Worm (Caenorhabditis elegans) whole organism, young adult: Measurements from ENCODE around the gene srd-36.

ENCODE experiments used
- B0035.1 ChIP-seq: sonication (generic microtip); optimal IDR thresholded peaks from 2 replicates; lab custom pipeline; 2016; ENCODE audit warnings: missing genetic modification characterization, mild to moderate bottlenecking, missing compliant biosample characterization, missing genotype, missing genetic modification reagents
- B0261.1 ChIP-seq: sonication (generic microtip); optimal IDR thresholded peaks from 2 replicates; lab custom pipeline; 2016; ENCODE audit warnings: mild to moderate bottlenecking, missing genetic modification characterization, moderate library complexity, missing compliant biosample characterization
- B0336.3 ChIP-seq: fragments of 200-800 bp; sonication (Bioruptor generic); IDR thresholded peaks from 2 replicates; pipeline ENCODE4 v1.3.6; 2022; ENCODE audit warnings: missing genetic modification characterization, missing compliant biosample characterization
- C06A6.2 ChIP-seq: fragments of 200-800 bp; sonication (Bioruptor generic); conservative IDR thresholded peaks from 2 replicates; pipeline ENCODE4 v1.3.6; 2022; ENCODE audit warnings: missing genetic modification characterization, missing compliant biosample characterization
- C17E4.6 ChIP-seq: fragments of 200-800 bp; sonication (Bioruptor generic); IDR thresholded peaks from 2 replicates; pipeline ENCODE4 v1.3.6; 2022; ENCODE audit warnings: missing genetic modification reagents, missing genetic modification characterization, missing compliant biosample characterization
- D2030.7 ChIP-seq: fragments of 200-800 bp; sonication (Bioruptor generic); IDR thresholded peaks from 2 replicates; pipeline ENCODE4 v1.3.6; 2022; ENCODE audit warnings: missing genetic modification reagents, missing genetic modification characterization, missing compliant biosample characterization
- F33H1.4 ChIP-seq: fragments of 200-800 bp; sonication (Bioruptor generic); IDR thresholded peaks from 2 replicates; pipeline ENCODE4 v1.3.6; 2022; ENCODE audit warnings: missing genetic modification reagents, missing genetic modification characterization, missing compliant biosample characterization
- F39B2.1 ChIP-seq: fragments of 200-800 bp; sonication (Bioruptor generic); IDR thresholded peaks from 2 replicates; pipeline ENCODE4 v1.3.6; 2022; ENCODE audit warnings: missing genetic modification reagents, missing genetic modification characterization, missing compliant biosample characterization
- F52B5.7 ChIP-seq: sonication (generic microtip); optimal IDR thresholded peaks from 2 replicates; lab custom pipeline; 2016; ENCODE audit warnings: mild to moderate bottlenecking, missing genetic modification characterization, missing compliant biosample characterization
- F55B11.4 ChIP-seq: sonication (generic microtip); optimal IDR thresholded peaks from 2 replicates; lab custom pipeline; 2016; ENCODE audit warnings: missing compliant biosample characterization, missing genetic modification characterization, borderline replicate concordance; ENCODE audit not compliant: insufficient read depth
- T07F8.4 ChIP-seq: sonication (generic microtip); optimal IDR thresholded peaks from 2 replicates; lab custom pipeline; 2016; ENCODE audit warnings: mild to moderate bottlenecking, missing genetic modification characterization, moderate library complexity, missing compliant biosample characterization
- Y53F4B.3 ChIP-seq: fragments of 200-800 bp; sonication (Bioruptor generic); IDR thresholded peaks from 2 replicates; pipeline ENCODE4 v1.3.6; 2022; ENCODE audit warnings: missing genetic modification reagents, missing genetic modification characterization, missing compliant biosample characterization
- Y56A3A.18 ChIP-seq: fragments of 200-800 bp; sonication (Bioruptor generic); IDR thresholded peaks from 2 replicates; pipeline ENCODE4 v1.3.6; 2022; ENCODE audit warnings: missing genetic modification reagents, missing genetic modification characterization, missing compliant biosample characterization
- Y67H2A.10 ChIP-seq: fragments of 200-800 bp; sonication (Bioruptor generic); conservative IDR thresholded peaks from 2 replicates; pipeline ENCODE4 v1.3.6; 2022; ENCODE audit warnings: missing genetic modification reagents, missing genetic modification characterization, missing compliant biosample characterization
- Y79H2A.3 ChIP-seq: fragments of 200-800 bp; sonication (Bioruptor generic); conservative IDR thresholded peaks from 2 replicates; pipeline ENCODE4 v1.3.6; 2022; ENCODE audit warnings: missing genetic modification reagents, missing genetic modification characterization, missing compliant biosample characterization
- Y95B8A.8 ChIP-seq: fragments of 200-800 bp; sonication (Bioruptor generic); IDR thresholded peaks from 2 replicates; pipeline ENCODE4 v1.3.6; 2022; ENCODE audit warnings: missing genetic modification reagents, missing genetic modification characterization, missing compliant biosample characterization
- ZK185.1 ChIP-seq: sonication (generic microtip); optimal IDR thresholded peaks from 2 replicates; lab custom pipeline; 2016; ENCODE audit warnings: mild to moderate bottlenecking, missing genetic modification characterization, missing compliant biosample characterization; ENCODE audit not compliant: poor library complexity, severe bottlenecking
- akir-1 ChIP-seq: fragments of 200-800 bp; sonication (Bioruptor generic); optimal IDR thresholded peaks from 2 replicates; lab custom pipeline; 2018; ENCODE audit warnings: mild to moderate bottlenecking, missing genetic modification characterization, moderate library complexity, missing compliant biosample characterization
- attf-3 ChIP-seq: fragments of 200-800 bp; sonication (Bioruptor generic); conservative IDR thresholded peaks from 2 replicates; pipeline ENCODE4 v1.3.6; 2022; ENCODE audit warnings: missing genetic modification reagents, missing genetic modification characterization, missing compliant biosample characterization
- bed-1 ChIP-seq: fragments of 200-800 bp; sonication (Bioruptor generic); IDR thresholded peaks from 2 replicates; pipeline ENCODE4 v1.3.6; 2022; ENCODE audit warnings: missing genetic modification reagents, missing genetic modification characterization, missing compliant biosample characterization
- cebp-1 ChIP-seq, 2 experiments: fragments of 200-800 bp in 1 of 2; sonication (Bioruptor generic) in 1 of 2; sonication (generic microtip) in 1 of 2; IDR thresholded peaks in 1 of 2; optimal IDR thresholded peaks in 1 of 2; 2 replicates each; pipeline versions ENCODE4 v1.3.6 to Lab custom; 2017 to 2022; ENCODE audit warnings: missing compliant biosample characterization in 2 of 2, missing genetic modification characterization in 2 of 2, mild to moderate bottlenecking in 1 of 2, missing genetic modification reagents in 1 of 2, moderate library complexity in 1 of 2
- ceh-27 ChIP-seq: fragments of 200-800 bp; sonication (Bioruptor generic); optimal IDR thresholded peaks from 2 replicates; lab custom pipeline; 2018; ENCODE audit warnings: mild to moderate bottlenecking, missing genetic modification characterization, moderate library complexity, missing compliant biosample characterization
- ceh-79 ChIP-seq: sonication (generic microtip); optimal IDR thresholded peaks from 2 replicates; lab custom pipeline; 2017; ENCODE audit warnings: mild to moderate bottlenecking, missing genetic modification characterization, missing compliant biosample characterization
- chd-7 ChIP-seq: sonication (generic microtip); optimal IDR thresholded peaks from 2 replicates; lab custom pipeline; 2016; ENCODE audit warnings: mild to moderate bottlenecking, missing genetic modification characterization, moderate library complexity, missing compliant biosample characterization
- dpff-1 ChIP-seq: sonication (generic microtip); optimal IDR thresholded peaks from 2 replicates; lab custom pipeline; 2017; ENCODE audit warnings: mild to moderate bottlenecking, missing genetic modification characterization, missing compliant biosample characterization
- efl-1 ChIP-seq: fragments of 150-350 bp; optimal IDR thresholded peaks from 2 replicates; lab custom pipeline; 2014; ENCODE audit warnings: missing biosample characterization, missing genetic modification reagents, missing genetic modification characterization
- egrh-3 ChIP-seq: fragments of 200-800 bp; sonication (Bioruptor generic); IDR thresholded peaks from 2 replicates; pipeline ENCODE4 v1.3.6; 2022; ENCODE audit warnings: missing genetic modification reagents, missing genetic modification characterization, missing compliant biosample characterization
- fkh-3 ChIP-seq: sonication (generic microtip); optimal IDR thresholded peaks from 2 replicates; lab custom pipeline; 2016; ENCODE audit warnings: mild to moderate bottlenecking, missing genetic modification characterization, missing compliant biosample characterization
- gei-17 ChIP-seq: fragments of 200-800 bp; sonication (Bioruptor generic); optimal IDR thresholded peaks from 2 replicates; lab custom pipeline; 2018; ENCODE audit warnings: mild to moderate bottlenecking, missing genetic modification characterization, missing compliant biosample characterization
- him-1 ChIP-seq: sonication (generic microtip); optimal IDR thresholded peaks from 2 replicates; lab custom pipeline; 2016; ENCODE audit warnings: missing genotype, missing genetic modification reagents, missing genetic modification characterization, missing compliant biosample characterization
- hmg-1.2 ChIP-seq: fragments of 200-800 bp; sonication (Bioruptor generic); IDR thresholded peaks from 2 replicates; pipeline ENCODE4 v1.3.6; 2022; ENCODE audit warnings: missing genetic modification reagents, missing genetic modification characterization, missing compliant biosample characterization
- hmg-20 ChIP-seq: fragments of 200-800 bp; sonication (Bioruptor generic); IDR thresholded peaks from 2 replicates; pipeline ENCODE4 v1.3.6; 2022; ENCODE audit warnings: missing genetic modification reagents, missing genetic modification characterization, missing compliant biosample characterization
- lag-1 ChIP-seq: fragments of 200-800 bp; sonication (Bioruptor generic); IDR thresholded peaks from 2 replicates; pipeline ENCODE4 v1.3.6; 2022; ENCODE audit warnings: missing genetic modification reagents, missing genetic modification characterization, missing compliant biosample characterization
- lin-40 ChIP-seq: sonication (generic microtip); optimal IDR thresholded peaks from 2 replicates; lab custom pipeline; 2016; ENCODE audit warnings: missing genetic modification characterization, mild to moderate bottlenecking, missing compliant biosample characterization, missing genotype, missing genetic modification reagents
- lin-54 ChIP-seq: fragments of 200-800 bp; sonication (Bioruptor generic); optimal IDR thresholded peaks from 2 replicates; lab custom pipeline; 2018; ENCODE audit warnings: mild to moderate bottlenecking, missing genetic modification characterization, missing compliant biosample characterization
- madf-3 ChIP-seq: fragments of 200-800 bp; sonication (Bioruptor generic); IDR thresholded peaks from 2 replicates; pipeline ENCODE4 v1.3.6; 2022; ENCODE audit warnings: missing genetic modification reagents, missing genetic modification characterization, missing compliant biosample characterization
- mel-28 ChIP-seq: sonication (generic microtip); optimal IDR thresholded peaks from 2 replicates; lab custom pipeline; 2016; ENCODE audit warnings: borderline replicate concordance, mild to moderate bottlenecking, missing genetic modification characterization, missing compliant biosample characterization
- nhr-179 ChIP-seq: sonication (generic microtip); optimal IDR thresholded peaks from 2 replicates; lab custom pipeline; 2016; ENCODE audit warnings: mild to moderate bottlenecking, missing genetic modification characterization, missing compliant biosample characterization
- repo-1 ChIP-seq: sonication (generic microtip); optimal IDR thresholded peaks from 2 replicates; lab custom pipeline; 2017; ENCODE audit warnings: mild to moderate bottlenecking, missing genetic modification characterization, missing compliant biosample characterization
- rpc-1 ChIP-seq, 2 experiments: fragments of 150-350 bp in 1 of 2; sonication (generic microtip) in 1 of 2; optimal IDR thresholded peaks; 2 replicates each; lab custom pipeline; 2014 to 2018; ENCODE audit warnings: missing biosample characterization in 1 of 2, missing genetic modification characterization in 1 of 2, missing genetic modification reagents in 1 of 2, missing genotype in 1 of 2
- sea-2 ChIP-seq: fragments of 200-800 bp; sonication (Bioruptor generic); IDR thresholded peaks from 2 replicates; pipeline ENCODE4 v1.3.6; 2022; ENCODE audit warnings: missing genetic modification characterization, missing compliant biosample characterization
- snpc-4 ChIP-seq, 5 experiments: fragments of 150-350 bp in 1 of 5; sonication (generic microtip) in 4 of 5; optimal IDR thresholded peaks; 2 replicates each; lab custom pipeline; 2014 to 2018; ENCODE audit warnings: missing genetic modification characterization in 5 of 5, missing biosample characterization in 3 of 5, antibody characterized with exemption in 2 of 5, mild to moderate bottlenecking in 2 of 5, missing compliant biosample characterization in 2 of 5, missing genotype in 2 of 5, moderate library complexity in 2 of 5, missing genetic modification reagents in 1 of 5
- somi-1 ChIP-seq: fragments of 200-800 bp; sonication (Bioruptor generic); optimal IDR thresholded peaks from 2 replicates; lab custom pipeline; 2018; ENCODE audit warnings: mild to moderate bottlenecking, missing genetic modification characterization, missing compliant biosample characterization
- zfh-2 ChIP-seq: fragments of 200-800 bp; sonication (Bioruptor generic); conservative IDR thresholded peaks from 2 replicates; pipeline ENCODE4 v1.3.6; 2022; ENCODE audit warnings: missing genetic modification reagents, missing genetic modification characterization, missing compliant biosample characterization
- ztf-26 ChIP-seq: sonication (generic microtip); optimal IDR thresholded peaks from 2 replicates; lab custom pipeline; 2017; ENCODE audit warnings: missing genetic modification characterization, missing compliant biosample characterization
- ztf-6 ChIP-seq: fragments of 200-800 bp; sonication (Bioruptor generic); IDR thresholded peaks from 2 replicates; pipeline ENCODE4 v1.3.6; 2022; ENCODE audit warnings: missing genetic modification reagents, missing genetic modification characterization, missing compliant biosample characterization

Gene srd-36

DNA sequence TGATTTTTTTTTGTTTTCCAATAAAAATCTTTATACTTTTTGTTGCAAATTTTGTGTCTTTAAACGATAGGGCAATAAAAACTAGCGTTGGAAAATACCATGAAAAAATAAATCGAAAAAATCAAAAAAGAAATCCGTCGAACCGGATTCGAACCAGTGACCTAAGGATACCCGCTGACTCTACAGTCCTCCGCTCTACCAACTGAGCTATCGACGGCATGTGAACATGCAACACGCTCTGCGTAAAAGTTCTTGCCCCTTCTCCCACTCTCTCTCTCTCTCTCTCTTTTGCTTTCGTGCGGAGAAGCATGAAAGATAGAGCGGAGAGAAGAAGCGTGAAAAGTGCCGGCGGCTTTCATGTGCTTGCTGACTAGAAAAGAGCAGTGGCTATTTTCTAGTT lies 30.0 kb downstream of the srd-36 start (continued):
- TF ChIP-seq fkh-3 (tag; lab: Kevin White, UChicago) (peak; percentile 62), hmg-20 (GFP tag; lab: Robert Waterston, UW) (peak; percentile 35; the same call in 1 of the 2 replicates), ZK185.1 (tag; lab: Kevin White, UChicago) (peak; percentile 60), lin-54 (no peak), C17E4.6 (GFP tag; lab: Robert Waterston, UW) (no peak), C06A6.2 (GFP tag; lab: Robert Waterston, UW) (no peak), sea-2 (GFP tag; lab: Robert Waterston, UW) (0 out of 2 replicates have a peak, but pooled peaks have one; percentile 61), F55B11.4 (tag; lab: Kevin White, UChicago) (no peak), ztf-26 (tag; lab: Kevin White, UChicago) (no peak), mel-28 (tag; lab: Kevin White, UChicago) (no peak), rpc-1 (optimal IDR thresholded peaks at IDR 0.05; lab: Kevin White, UChicago) (peak; percentile 95), rpc-1 (tag; optimal IDR thresholded peaks at IDR 0.05; lab: Kevin White, UChicago) (peak; percentile 93), ceh-27 (GFP tag; lab: Kevin White, UChicago) (peak; percentile 45), lag-1 (GFP tag; lab: Robert Waterston, UW) (0 out of 2 replicates have a peak, but pooled peaks have one; percentile 14), B0261.1 (tag; lab: Kevin White, UChicago) (peak; percentile 97), T07F8.4 (tag; lab: Kevin White, UChicago) (peak; percentile 42), nhr-179 (tag; lab: Kevin White, UChicago) (no peak), gei-17 (GFP tag; lab: Kevin White, UChicago) (peak; percentile 60), B0035.1 (tag; lab: Kevin White, UChicago) (peak; percentile 53), hmg-1.2 (peak; percentile 83), ztf-6 (GFP tag; lab: Robert Waterston, UW) (no peak), him-1 (tag; lab: Kevin White, UChicago) (peak; percentile 88), lin-40 (tag; lab: Kevin White, UChicago) (peak; percentile 76), B0336.3 (GFP tag; lab: Robert Waterston, UW) (no peak), zfh-2 (no peak), chd-7 (peak; percentile 76), Y79H2A.3 (GFP tag; lab: Robert Waterston, UW) (no peak; the same call in 1 of the 2 replicates), Y53F4B.3 (GFP tag; lab: Robert Waterston, UW) (no peak), snpc-4 (GFP tag; optimal IDR thresholded peaks at IDR 0.05; lab: Kevin White, UChicago) (no peak), snpc-4 (tag; optimal IDR thresholded peaks at IDR 0.05; lab: Kevin White, UChicago) (peak in 3 of 4 experiments; percentile 49 to 71 (median 71)), Y67H2A.10 (0 out of 2 replicates have a peak, but pooled peaks have one; percentile 17), F33H1.4 (GFP tag; lab: Robert Waterston, UW) (no peak), D2030.7 (GFP tag; lab: Robert Waterston, UW) (peak; percentile 54), akir-1 (GFP tag; lab: Kevin White, UChicago) (no peak), repo-1 (tag; lab: Kevin White, UChicago) (peak; percentile 48), bed-1 (GFP tag; lab: Robert Waterston, UW) (no peak), madf-3 (no peak), F39B2.1 (0 out of 2 replicates have a peak, but pooled peaks have one; percentile 54), dpff-1 (no peak), F52B5.7 (tag; lab: Kevin White, UChicago) (peak; percentile 68), ceh-79 (no peak), egrh-3 (GFP tag; lab: Robert Waterston, UW) (peak; percentile 53), efl-1 (GFP tag; lab: Kevin White, UChicago) (no peak), Y95B8A.8 (GFP tag; lab: Robert Waterston, UW) (0 out of 2 replicates have a peak, but pooled peaks have one; percentile 9), Y56A3A.18 (GFP tag; lab: Robert Waterston, UW) (peak; percentile 86), attf-3 (peak; percentile 54; the same call in 1 of the 2 replicates), somi-1 (peak; percentile 55), cebp-1 (GFP tag; IDR thresholded peaks at IDR 0.05; lab: Robert Waterston, UW) (no peak; the same call in 1 of the 2 replicates), cebp-1 (tag; optimal IDR thresholded peaks at IDR 0.05; lab: Kevin White, UChicago) (no peak)
